Worm (Caenorhabditis elegans) whole organism, L4 larva: ENCODE measurements around the gene F43C11.4.

Experiments
- ama-1 ChIP-seq: fragments of 150-350 bp; optimal IDR thresholded peaks from 2 replicates; lab custom pipeline; 2014; ENCODE audit warnings: inconsistent platforms, mixed read lengths
- dmd-8 ChIP-seq: fragments of 200-800 bp; sonication (Bioruptor generic); IDR thresholded peaks from 2 replicates; pipeline ENCODE4 v1.3.6; 2022; ENCODE audit warnings: missing genetic modification characterization, missing compliant biosample characterization
- dve-1 ChIP-seq: sonication (generic microtip); optimal IDR thresholded peaks from 2 replicates; lab custom pipeline; 2017; ENCODE audit warnings: antibody characterized with exemption, mild to moderate bottlenecking, missing genetic modification characterization, missing compliant biosample characterization; ENCODE audit not compliant: insufficient read depth
- fos-1 ChIP-seq: fragments of 150-350 bp; optimal IDR thresholded peaks from 2 replicates; lab custom pipeline; 2014; ENCODE audit warnings: missing biosample characterization, missing genetic modification characterization
- lin-15B ChIP-seq: fragments of 150-350 bp; sonication (generic microtip); optimal IDR thresholded peaks from 3 replicates; lab custom pipeline; 2014; ENCODE audit warnings: missing biosample characterization, missing genetic modification characterization
- lin-39 ChIP-seq: fragments of 150-350 bp; optimal IDR thresholded peaks from 2 replicates; lab custom pipeline; 2014; ENCODE audit warnings: missing biosample characterization, missing genetic modification reagents, missing genetic modification characterization
- lsy-2 ChIP-seq, 2 experiments: fragments of 150-350 bp in 1 of 2; sonication (generic microtip) in 1 of 2; optimal IDR thresholded peaks; 2 replicates each; lab custom pipeline; 2014 to 2017; ENCODE audit warnings: missing biosample characterization in 2 of 2, missing genetic modification characterization in 2 of 2
- nhr-111 ChIP-seq: fragments of 200-800 bp; sonication (Bioruptor generic); optimal IDR thresholded peaks from 2 replicates; lab custom pipeline; 2018; ENCODE audit warnings: mild to moderate bottlenecking, missing genetic modification characterization, missing compliant biosample characterization
- nhr-28 ChIP-seq: fragments of 150-350 bp; optimal IDR thresholded peaks from 2 replicates; lab custom pipeline; 2014; ENCODE audit warnings: missing biosample characterization, missing genetic modification characterization
- nhr-6 ChIP-seq: fragments of 150-350 bp; optimal IDR thresholded peaks from 2 replicates; lab custom pipeline; 2014; ENCODE audit warnings: missing biosample characterization, missing genetic modification characterization
- nhr-76 ChIP-seq: fragments of 150-350 bp; optimal IDR thresholded peaks from 2 replicates; lab custom pipeline; 2014; ENCODE audit warnings: missing biosample characterization, missing genetic modification characterization
- snpc-4 ChIP-seq: fragments of 150-350 bp; optimal IDR thresholded peaks from 2 replicates; lab custom pipeline; 2014; ENCODE audit warnings: missing biosample characterization, missing genetic modification characterization
- ztf-11 ChIP-seq: fragments of 150-350 bp; optimal IDR thresholded peaks from 2 replicates; lab custom pipeline; 2014; ENCODE audit warnings: missing biosample characterization, missing genetic modification characterization

- no peak for TF ChIP-seq ztf-11 (tag; lab: Kevin White, UChicago)
- TF ChIP-seq ama-1 (lab: Kevin White, UChicago) = no peak
- TF ChIP-seq dve-1 (tag; lab: Kevin White, UChicago) = peak; percentile 91
- TF ChIP-seq lin-15B (tag; lab: Kevin White, UChicago) = no peak
- TF ChIP-seq nhr-76 (tag; lab: Kevin White, UChicago) = no peak
- TF ChIP-seq lin-39 (tag; lab: Kevin White, UChicago) = no peak
- TF ChIP-seq snpc-4 (tag; lab: Kevin White, UChicago) = no peak
- peak; percentile 95 for TF ChIP-seq nhr-28 (tag; lab: Kevin White, UChicago)
- no peak for TF ChIP-seq nhr-111 (GFP tag; lab: Kevin White, UChicago)
- TF ChIP-seq lsy-2 (tag; optimal IDR thresholded peaks at IDR 0.05; lab: Kevin White, UChicago) = peak; percentile 89 to 94
- no peak; the same call in 1 of the 2 replicates for TF ChIP-seq dmd-8
- TF ChIP-seq nhr-6 (tag; lab: Kevin White, UChicago) = peak; percentile 51
- peak; percentile 88 for TF ChIP-seq fos-1
These were observed 31.8 kb downstream of the F43C11.4 start for ce11 chrII:2378465-2379009.
